Worm (Caenorhabditis elegans) whole organism, young adult: ENCODE measurements around the gene ulp-1.

Source experiments
- B0019.2 ChIP-seq: fragments of 200-800 bp; sonication (Bioruptor generic); conservative IDR thresholded peaks from 2 replicates; pipeline ENCODE4 v1.3.6; 2022; ENCODE audit warnings: missing genetic modification reagents, missing genetic modification characterization, missing compliant biosample characterization
- B0261.1 ChIP-seq: sonication (generic microtip); optimal IDR thresholded peaks from 2 replicates; lab custom pipeline; 2016; ENCODE audit warnings: mild to moderate bottlenecking, missing genetic modification characterization, moderate library complexity, missing compliant biosample characterization
- D2030.7 ChIP-seq: fragments of 200-800 bp; sonication (Bioruptor generic); IDR thresholded peaks from 2 replicates; pipeline ENCODE4 v1.3.6; 2022; ENCODE audit warnings: missing genetic modification reagents, missing genetic modification characterization, missing compliant biosample characterization
- F10E7.11 ChIP-seq: sonication (generic microtip); optimal IDR thresholded peaks from 2 replicates; lab custom pipeline; 2017; ENCODE audit warnings: mild to moderate bottlenecking, missing genetic modification characterization, moderate library complexity, missing compliant biosample characterization
- F33H1.4 ChIP-seq: fragments of 200-800 bp; sonication (Bioruptor generic); IDR thresholded peaks from 2 replicates; pipeline ENCODE4 v1.3.6; 2022; ENCODE audit warnings: missing genetic modification reagents, missing genetic modification characterization, missing compliant biosample characterization
- F37B4.10 ChIP-seq: fragments of 200-800 bp; sonication (Bioruptor generic); IDR thresholded peaks from 2 replicates; pipeline ENCODE4 v1.3.6; 2022; ENCODE audit warnings: missing genetic modification characterization, missing compliant biosample characterization
- F57A8.1 ChIP-seq: fragments of 200-800 bp; sonication (Bioruptor generic); optimal IDR thresholded peaks from 2 replicates; lab custom pipeline; 2018; ENCODE audit warnings: mild to moderate bottlenecking, missing genetic modification characterization, moderate library complexity, missing compliant biosample characterization
- K11D2.4 ChIP-seq: fragments of 200-800 bp; sonication (Bioruptor generic); IDR thresholded peaks from 2 replicates; pipeline ENCODE4 v1.3.6; 2022; ENCODE audit warnings: missing genetic modification reagents, missing genetic modification characterization, missing compliant biosample characterization
- Y53F4B.3 ChIP-seq: fragments of 200-800 bp; sonication (Bioruptor generic); IDR thresholded peaks from 2 replicates; pipeline ENCODE4 v1.3.6; 2022; ENCODE audit warnings: missing genetic modification reagents, missing genetic modification characterization, missing compliant biosample characterization
- atf-7 ChIP-seq: sonication (generic microtip); optimal IDR thresholded peaks from 2 replicates; lab custom pipeline; 2017; ENCODE audit warnings: mild to moderate bottlenecking, missing genetic modification characterization, missing compliant biosample characterization
- attf-6 ChIP-seq: fragments of 200-800 bp; sonication (Bioruptor generic); IDR thresholded peaks from 2 replicates; pipeline ENCODE4 v1.3.6; 2022; ENCODE audit warnings: missing genetic modification reagents, missing genetic modification characterization, missing compliant biosample characterization
- ceh-58 ChIP-seq: fragments of 200-800 bp; sonication (Bioruptor generic); IDR thresholded peaks from 2 replicates; pipeline ENCODE4 v1.3.6; 2022; ENCODE audit warnings: missing genetic modification characterization, missing compliant biosample characterization
- ceh-91 ChIP-seq: fragments of 200-800 bp; sonication (Bioruptor generic); IDR thresholded peaks from 2 replicates; pipeline ENCODE4 v1.3.6; 2022; ENCODE audit warnings: missing genetic modification reagents, missing genetic modification characterization, missing compliant biosample characterization
- dox-1 ChIP-seq: fragments of 200-800 bp; sonication (Bioruptor generic); IDR thresholded peaks from 2 replicates; pipeline ENCODE4 v1.3.6; 2022; ENCODE audit warnings: missing genetic modification reagents, missing genetic modification characterization, missing compliant biosample characterization
- dpff-1 ChIP-seq: sonication (generic microtip); optimal IDR thresholded peaks from 2 replicates; lab custom pipeline; 2017; ENCODE audit warnings: mild to moderate bottlenecking, missing genetic modification characterization, missing compliant biosample characterization
- efl-1 ChIP-seq: fragments of 150-350 bp; optimal IDR thresholded peaks from 2 replicates; lab custom pipeline; 2014; ENCODE audit warnings: missing biosample characterization, missing genetic modification reagents, missing genetic modification characterization
- egl-18 ChIP-seq: fragments of 200-800 bp; sonication (Bioruptor generic); IDR thresholded peaks from 2 replicates; pipeline ENCODE4 v1.3.6; 2022; ENCODE audit warnings: missing genetic modification reagents, missing genetic modification characterization, missing compliant biosample characterization
- ets-4 ChIP-seq: fragments of 200-800 bp; sonication (Bioruptor generic); optimal IDR thresholded peaks from 2 replicates; lab custom pipeline; 2018; ENCODE audit warnings: mild to moderate bottlenecking, missing genetic modification characterization, missing compliant biosample characterization
- fkh-3 ChIP-seq: sonication (generic microtip); optimal IDR thresholded peaks from 2 replicates; lab custom pipeline; 2016; ENCODE audit warnings: mild to moderate bottlenecking, missing genetic modification characterization, missing compliant biosample characterization
- him-1 ChIP-seq: sonication (generic microtip); optimal IDR thresholded peaks from 2 replicates; lab custom pipeline; 2016; ENCODE audit warnings: missing genotype, missing genetic modification reagents, missing genetic modification characterization, missing compliant biosample characterization
- hmg-1.2 ChIP-seq: fragments of 200-800 bp; sonication (Bioruptor generic); IDR thresholded peaks from 2 replicates; pipeline ENCODE4 v1.3.6; 2022; ENCODE audit warnings: missing genetic modification reagents, missing genetic modification characterization, missing compliant biosample characterization
- hsf-1 ChIP-seq: fragments of 200-800 bp; sonication (Bioruptor generic); IDR thresholded peaks from 2 replicates; pipeline ENCODE4 v1.3.6; 2022; ENCODE audit warnings: missing genetic modification reagents, missing genetic modification characterization, missing compliant biosample characterization
- let-526 ChIP-seq: fragments of 200-800 bp; sonication (Bioruptor generic); IDR thresholded peaks from 2 replicates; pipeline ENCODE4 v1.3.6; 2022; ENCODE audit warnings: missing genetic modification reagents, missing genetic modification characterization, missing compliant biosample characterization
- lin-54 ChIP-seq: fragments of 200-800 bp; sonication (Bioruptor generic); optimal IDR thresholded peaks from 2 replicates; lab custom pipeline; 2018; ENCODE audit warnings: mild to moderate bottlenecking, missing genetic modification characterization, missing compliant biosample characterization
- lsl-1 ChIP-seq: fragments of 200-800 bp; sonication (Bioruptor generic); optimal IDR thresholded peaks from 2 replicates; lab custom pipeline; 2018; ENCODE audit warnings: mild to moderate bottlenecking, missing genetic modification characterization, moderate library complexity, missing compliant biosample characterization
- madf-6 ChIP-seq: fragments of 200-800 bp; sonication (Bioruptor generic); IDR thresholded peaks from 2 replicates; pipeline ENCODE4 v1.3.6; 2022; ENCODE audit warnings: missing genetic modification reagents, missing genetic modification characterization, missing compliant biosample characterization
- madf-8 ChIP-seq: fragments of 200-800 bp; sonication (Bioruptor generic); conservative IDR thresholded peaks from 2 replicates; pipeline ENCODE4 v1.3.6; 2022; ENCODE audit warnings: missing genetic modification reagents, missing genetic modification characterization, missing compliant biosample characterization
- mes-4 ChIP-seq: sonication (generic microtip); optimal IDR thresholded peaks from 2 replicates; lab custom pipeline; 2016; ENCODE audit warnings: missing genotype, missing genetic modification characterization, missing compliant biosample characterization
- mxl-1 ChIP-seq: sonication (generic microtip); optimal IDR thresholded peaks from 2 replicates; lab custom pipeline; 2016; ENCODE audit warnings: missing genetic modification characterization, missing compliant biosample characterization
- nhr-120 ChIP-seq: fragments of 200-800 bp; sonication (Bioruptor generic); IDR thresholded peaks from 2 replicates; pipeline ENCODE4 v1.3.6; 2022; ENCODE audit warnings: missing genetic modification characterization, missing compliant biosample characterization
- pha-4 ChIP-seq: fragments of 150-350 bp; sonication (generic microtip); optimal IDR thresholded peaks from 2 replicates; lab custom pipeline; 2014; ENCODE audit warnings: missing biosample characterization, missing genetic modification reagents, missing genetic modification characterization
- rpc-1 ChIP-seq, 2 experiments: fragments of 150-350 bp in 1 of 2; sonication (generic microtip) in 1 of 2; optimal IDR thresholded peaks; 2 replicates each; lab custom pipeline; 2014 to 2018; ENCODE audit warnings: missing biosample characterization in 1 of 2, missing genetic modification characterization in 1 of 2, missing genetic modification reagents in 1 of 2, missing genotype in 1 of 2
- sea-2 ChIP-seq: fragments of 200-800 bp; sonication (Bioruptor generic); IDR thresholded peaks from 2 replicates; pipeline ENCODE4 v1.3.6; 2022; ENCODE audit warnings: missing genetic modification characterization, missing compliant biosample characterization
- snpc-3.4 ChIP-seq: sonication (generic microtip); optimal IDR thresholded peaks from 2 replicates; lab custom pipeline; 2017; ENCODE audit warnings: missing genetic modification characterization, mild to moderate bottlenecking, missing compliant biosample characterization, antibody characterized with exemption, moderate library complexity, missing genotype, missing genetic modification reagents
- tbp1 ChIP-seq: fragments of 200-800 bp; sonication (Bioruptor generic); optimal IDR thresholded peaks from 2 replicates; lab custom pipeline; 2018; ENCODE audit warnings: mild to moderate bottlenecking, missing genetic modification characterization, missing compliant biosample characterization
- tlf-1 ChIP-seq: fragments of 200-800 bp; sonication (Bioruptor generic); optimal IDR thresholded peaks from 2 replicates; lab custom pipeline; 2018; ENCODE audit warnings: mild to moderate bottlenecking, missing genetic modification characterization, missing compliant biosample characterization
- xnd-1 ChIP-seq: sonication (generic microtip); optimal IDR thresholded peaks from 2 replicates; lab custom pipeline; 2016; ENCODE audit warnings: missing genotype, missing genetic modification reagents, missing genetic modification characterization, missing compliant biosample characterization
- zfh-2 ChIP-seq: fragments of 200-800 bp; sonication (Bioruptor generic); conservative IDR thresholded peaks from 2 replicates; pipeline ENCODE4 v1.3.6; 2022; ENCODE audit warnings: missing genetic modification reagents, missing genetic modification characterization, missing compliant biosample characterization
- ztf-28 ChIP-seq: fragments of 200-800 bp; sonication (Bioruptor generic); IDR thresholded peaks from 2 replicates; pipeline ENCODE4 v1.3.6; 2022; ENCODE audit warnings: missing genetic modification reagents, missing genetic modification characterization, missing compliant biosample characterization

The ulp-1 gene

ce11 chrIII:5210269-5210668 is 40.7 kb upstream of the ulp-1 start:
- TF ChIP-seq tlf-1: no peak

- TF ChIP-seq D2030.7 (GFP tag; lab: Robert Waterston, UW) (peak; percentile 35; the same call in 1 of the 2 replicates), B0261.1 (tag; lab: Kevin White, UChicago) (no peak), egl-18 (GFP tag; lab: Robert Waterston, UW) (no peak), F37B4.10 (GFP tag; lab: Robert Waterston, UW) (no peak), K11D2.4 (GFP tag; lab: Robert Waterston, UW) (no peak), pha-4 (tag; lab: Kevin White, UChicago) (no peak), madf-6 (GFP tag; lab: Robert Waterston, UW) (peak; percentile 93), xnd-1 (tag; lab: Kevin White, UChicago) (peak; percentile 82), lsl-1 (GFP tag; lab: Kevin White, UChicago) (peak; percentile 83), lin-54 (GFP tag; lab: Kevin White, UChicago) (peak; percentile 33), zfh-2 (GFP tag; lab: Robert Waterston, UW) (no peak), tbp1 (GFP tag; lab: Kevin White, UChicago) (no peak), sea-2 (no peak), dox-1 (GFP tag; lab: Robert Waterston, UW) (peak; percentile 27; the same call in 1 of the 2 replicates), madf-8 (GFP tag; lab: Robert Waterston, UW) (peak; percentile 90), F33H1.4 (peak; percentile 75), him-1 (tag; lab: Kevin White, UChicago) (no peak), B0019.2 (GFP tag; lab: Robert Waterston, UW) (no peak)
Measured at ce11 chrIII:5208992-5209391, 39.4 kb upstream of the ulp-1 start, which contains the start of gene syx-16. syx-16 (minus strand) TSS chrIII:5209109.

ce11 chrIII:5206861-5207414 is 37.3 kb upstream of the ulp-1 start, which contains the start of gene morc-1:
morc-1 (minus strand) TSS chrIII:5206911.
- peak; percentile 11 for TF ChIP-seq efl-1 (GFP tag; lab: Kevin White, UChicago)
- no peak for TF ChIP-seq mxl-1 (tag; lab: Kevin White, UChicago)
- TF ChIP-seq hsf-1 (GFP tag; lab: Robert Waterston, UW): no peak
- TF ChIP-seq F33H1.4: peak; percentile 62; the same call in 1 of the 2 replicates
- no peak for TF ChIP-seq atf-7 (tag; lab: Kevin White, UChicago)
- no peak for TF ChIP-seq F10E7.11
- peak; percentile 55; the same call in 1 of the 2 replicates for TF ChIP-seq madf-6 (GFP tag; lab: Robert Waterston, UW)
- no peak for TF ChIP-seq dpff-1 (tag; lab: Kevin White, UChicago)
- TF ChIP-seq F57A8.1 (GFP tag; lab: Kevin White, UChicago): no peak
- TF ChIP-seq attf-6 (GFP tag; lab: Robert Waterston, UW): no peak
- no peak for TF ChIP-seq tbp1 (GFP tag; lab: Kevin White, UChicago)
- no peak for TF ChIP-seq hmg-1.2 (GFP tag; lab: Robert Waterston, UW)
- TF ChIP-seq ceh-91 (GFP tag; lab: Robert Waterston, UW): 0 out of 2 replicates have a peak, but pooled peaks have one; percentile 30
- TF ChIP-seq let-526: no peak
- no peak for TF ChIP-seq B0019.2 (GFP tag; lab: Robert Waterston, UW)
- TF ChIP-seq F37B4.10 (GFP tag; lab: Robert Waterston, UW): no peak
- no peak for TF ChIP-seq fkh-3 (tag; lab: Kevin White, UChicago)
- no peak for TF ChIP-seq ceh-58 (GFP tag; lab: Robert Waterston, UW)
- TF ChIP-seq Y53F4B.3 (GFP tag; lab: Robert Waterston, UW): no peak
- no peak for TF ChIP-seq mes-4 (tag; lab: Kevin White, UChicago)
- no peak for TF ChIP-seq rpc-1 (optimal IDR thresholded peaks at IDR 0.05; lab: Kevin White, UChicago)
- TF ChIP-seq rpc-1 (tag; optimal IDR thresholded peaks at IDR 0.05; lab: Kevin White, UChicago): no peak
- no peak for TF ChIP-seq ztf-28 (GFP tag; lab: Robert Waterston, UW)
- TF ChIP-seq nhr-120 (GFP tag; lab: Robert Waterston, UW): no peak
- TF ChIP-seq ets-4 (GFP tag; lab: Kevin White, UChicago): no peak
- peak; percentile 2 for TF ChIP-seq snpc-3.4 (tag; lab: Kevin White, UChicago)
- peak; percentile 69 for TF ChIP-seq lsl-1 (GFP tag; lab: Kevin White, UChicago)
